Fruit fly (Drosophila melanogaster) whole organism, prepupa: ENCODE results near the gene Brr2.

Source experiments
- CG11902 ChIP-seq: fragments of 200-800 bp; sonication (Bioruptor generic); optimal IDR thresholded peaks from 3 replicates; lab custom pipeline; 2016; ENCODE audit warnings: missing biosample characterization, missing genetic modification characterization
- CG1621 ChIP-seq: fragments of 200-800 bp; sonication (Bioruptor generic); optimal IDR thresholded peaks from 3 replicates; lab custom pipeline; 2018; ENCODE audit warnings: missing biosample characterization, mild to moderate bottlenecking, missing genetic modification characterization
- CG3032 ChIP-seq: fragments of 200-800 bp; optimal IDR thresholded peaks from 2 replicates; lab custom pipeline; 2019; ENCODE audit warnings: missing biosample characterization, mild to moderate bottlenecking, missing genetic modification characterization, moderate library complexity
- CG8319 ChIP-seq: fragments of 200-800 bp; sonication (Bioruptor generic); optimal IDR thresholded peaks from 3 replicates; lab custom pipeline; 2016; ENCODE audit warnings: missing biosample characterization, missing genetic modification characterization
- CG8632 ChIP-seq: fragments of 200-800 bp; sonication (Bioruptor generic); optimal IDR thresholded peaks from 3 replicates; lab custom pipeline; 2016; ENCODE audit warnings: missing biosample characterization, missing genetic modification characterization
- CG9139 ChIP-seq: fragments of 200-800 bp; sonication (Bioruptor generic); optimal IDR thresholded peaks from 3 replicates; lab custom pipeline; 2017; ENCODE audit warnings: missing biosample characterization, mild to moderate bottlenecking, missing genetic modification characterization
- Ets96B ChIP-seq: fragments of 200-800 bp; optimal IDR thresholded peaks from 2 replicates; lab custom pipeline; 2019; ENCODE audit warnings: missing biosample characterization, mild to moderate bottlenecking, missing genetic modification characterization, moderate library complexity
- Hr39 ChIP-seq: fragments of 200-800 bp; sonication (Bioruptor generic); optimal IDR thresholded peaks from 2 replicates; lab custom pipeline; 2016; ENCODE audit warnings: missing biosample characterization, missing genetic modification characterization
- achi ChIP-seq: fragments of 200-800 bp; sonication (Bioruptor generic); optimal IDR thresholded peaks from 3 replicates; lab custom pipeline; 2016; ENCODE audit warnings: missing biosample characterization, missing genetic modification characterization
- cyc ChIP-seq: fragments of 200-800 bp; sonication (Bioruptor generic); optimal IDR thresholded peaks from 3 replicates; lab custom pipeline; 2016; ENCODE audit warnings: missing biosample characterization, missing genetic modification characterization
- net ChIP-seq: fragments of 200-800 bp; sonication (Bioruptor generic); optimal IDR thresholded peaks from 3 replicates; lab custom pipeline; 2016; ENCODE audit warnings: missing biosample characterization, missing genetic modification characterization
- salr ChIP-seq, 2 experiments: fragments of 200-800 bp; sonication (Bioruptor generic); optimal IDR thresholded peaks; 3 replicates each; lab custom pipeline; 2016 to 2018; ENCODE audit warnings: missing biosample characterization in 2 of 2, missing genetic modification characterization in 2 of 2, mild to moderate bottlenecking in 1 of 2
- ss ChIP-seq, 2 experiments: fragments of 200-800 bp; sonication (Bioruptor generic); optimal IDR thresholded peaks; 2 replicates in 1 of 2; 3 replicates in 1 of 2; lab custom pipeline; 2017 to 2018; ENCODE audit warnings: mild to moderate bottlenecking in 2 of 2, missing biosample characterization in 2 of 2, missing genetic modification characterization in 2 of 2, moderate library complexity in 1 of 2

DNA sequence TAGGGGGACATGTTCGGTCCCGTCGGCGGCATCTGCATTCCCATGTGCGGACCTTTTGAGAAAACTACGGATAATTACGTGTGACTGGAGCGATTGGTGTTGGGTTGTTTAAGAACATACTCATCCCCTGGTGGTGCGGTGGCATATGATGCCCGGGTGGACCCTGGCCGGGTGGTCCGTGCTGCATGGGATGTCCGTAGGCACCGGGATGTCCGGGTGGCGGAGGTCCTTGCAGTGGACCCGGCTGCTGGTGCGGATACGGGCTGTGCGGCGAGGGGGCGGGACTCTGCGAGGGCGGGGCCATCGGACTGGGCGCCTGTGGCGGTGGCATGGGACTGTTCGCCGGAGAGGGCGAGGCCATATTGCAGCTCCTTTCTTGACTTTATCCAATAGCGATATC is 14.5 kb upstream of the Brr2 start:
- TF ChIP-seq CG3032 (tag; lab: Kevin White, UChicago) (no peak), CG8319 (no peak), CG11902 (GFP tag; lab: Kevin White, UChicago) (no peak), net (GFP tag; lab: Kevin White, UChicago) (no peak), cyc (no peak), achi (GFP tag; lab: Kevin White, UChicago) (no peak), CG1621 (tag; lab: Kevin White, UChicago) (no peak), Hr39 (GFP tag; lab: Kevin White, UChicago) (no peak), CG8632 (GFP tag; lab: Kevin White, UChicago) (no peak), salr (GFP tag; optimal IDR thresholded peaks at IDR 0.05; lab: Kevin White, UChicago) (no peak), CG9139 (GFP tag; lab: Kevin White, UChicago) (no peak), Ets96B (tag; lab: Kevin White, UChicago) (no peak), ss (GFP tag; optimal IDR thresholded peaks at IDR 0.05; lab: Kevin White, UChicago) (no peak)
